Fruit fly (Drosophila melanogaster) whole organism: ENCODE results near the gene CG7739.

Experiments
- CG8478 ChIP-seq: fragments of >200 bp; optimal IDR thresholded peaks from 2 replicates; lab custom pipeline; 2018; ENCODE audit warnings: inconsistent platforms
- Dll ChIP-seq: fragments of >200 bp; optimal IDR thresholded peaks from 2 replicates; lab custom pipeline; 2017
- EcR ChIP-seq, 2 experiments: fragments of >200 bp; optimal IDR thresholded peaks; 2 replicates each; lab custom pipeline; 2017; ENCODE audit warnings: missing biosample characterization in 2 of 2, missing genetic modification characterization in 2 of 2, missing genetic modification reagents in 2 of 2
- pan ChIP-seq: fragments of >200 bp; optimal IDR thresholded peaks from 2 replicates; lab custom pipeline; 2017
- psq ChIP-seq: fragments of >200 bp; optimal IDR thresholded peaks from 2 replicates; lab custom pipeline; 2017

DNA sequence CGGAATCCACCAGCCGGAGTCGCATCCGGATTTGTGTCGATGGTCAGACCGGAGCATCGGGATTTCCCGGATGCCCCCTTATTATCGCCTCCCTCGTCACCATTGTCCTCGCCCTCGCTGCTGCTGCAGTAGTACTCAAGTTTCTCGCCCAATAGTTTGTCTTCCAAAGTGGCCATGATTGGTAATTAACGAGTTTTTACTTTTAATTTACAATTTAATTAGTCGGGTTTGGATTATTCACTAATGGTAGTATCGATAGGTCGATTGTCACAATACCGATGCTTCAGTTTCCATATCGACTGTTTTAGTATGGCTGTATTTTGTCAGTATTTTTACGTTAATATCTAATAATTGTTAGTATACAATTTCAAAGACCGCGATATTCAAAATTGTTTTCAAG is 47.2 kb upstream of the CG7739 start, which contains the start of gene CG7650:
- TF ChIP-seq EcR (GFP tag; optimal IDR thresholded peaks at IDR 0.05; lab: Kevin White, UChicago), result no peak
- no peak for TF ChIP-seq Dll (lab: Kevin White, UChicago)
- no peak for TF ChIP-seq psq
- no peak for TF ChIP-seq CG8478 (lab: Kevin White, UChicago)
- no peak for TF ChIP-seq pan (lab: Kevin White, UChicago)
